Worm (Caenorhabditis elegans) whole organism, L3 larva: Measurements from ENCODE around the gene C35B1.4.

Experiments
- ceh-82 ChIP-seq: fragments of 150-350 bp; optimal IDR thresholded peaks from 2 replicates; lab custom pipeline; 2014; ENCODE audit warnings: missing biosample characterization, missing genetic modification characterization
- elt-1 ChIP-seq: fragments of 150-350 bp; optimal IDR thresholded peaks from 2 replicates; lab custom pipeline; 2014; ENCODE audit warnings: missing biosample characterization, missing genetic modification characterization
- elt-3 ChIP-seq, 3 experiments: fragments of 150-350 bp in 1 of 3; sonication (generic microtip) in 2 of 3; optimal IDR thresholded peaks; 2 replicates in 2 of 3; 4 replicates in 1 of 3; lab custom pipeline; 2014 to 2017; ENCODE audit warnings: missing biosample characterization in 3 of 3, missing genetic modification characterization in 3 of 3
- nhr-12 ChIP-seq: fragments of 150-350 bp; optimal IDR thresholded peaks from 2 replicates; lab custom pipeline; 2014; ENCODE audit warnings: missing biosample characterization, missing genetic modification characterization
- nhr-237 ChIP-seq: fragments of 150-350 bp; optimal IDR thresholded peaks from 2 replicates; lab custom pipeline; 2014; ENCODE audit warnings: missing biosample characterization, missing genetic modification characterization
- nhr-25 ChIP-seq: sonication (generic microtip); optimal IDR thresholded peaks from 2 replicates; lab custom pipeline; 2017; ENCODE audit warnings: missing biosample characterization, missing genetic modification characterization
- nhr-28 ChIP-seq: fragments of 150-350 bp; optimal IDR thresholded peaks from 2 replicates; lab custom pipeline; 2014; ENCODE audit warnings: missing biosample characterization, missing genetic modification characterization
- nhr-77 ChIP-seq: fragments of 150-350 bp; optimal IDR thresholded peaks from 2 replicates; lab custom pipeline; 2014; ENCODE audit warnings: missing biosample characterization, missing genetic modification characterization
- pqm-1 ChIP-seq: fragments of 150-350 bp; optimal IDR thresholded peaks from 2 replicates; lab custom pipeline; 2017; ENCODE audit warnings: missing biosample characterization, missing genetic modification characterization, inconsistent platforms
- snpc-4 ChIP-seq: fragments of 150-350 bp; optimal IDR thresholded peaks from 2 replicates; lab custom pipeline; 2014; ENCODE audit warnings: missing biosample characterization, missing genetic modification characterization
- tbx-2 ChIP-seq: sonication (generic microtip); optimal IDR thresholded peaks from 2 replicates; lab custom pipeline; 2016; ENCODE audit warnings: mild to moderate bottlenecking, missing genetic modification characterization, missing compliant biosample characterization
- unc-39 ChIP-seq: sonication (generic microtip); optimal IDR thresholded peaks from 4 replicates; lab custom pipeline; 2017; ENCODE audit warnings: missing biosample characterization, missing genetic modification characterization
- unc-62 ChIP-seq: fragments of 150-350 bp; sonication (generic microtip); optimal IDR thresholded peaks from 4 replicates; lab custom pipeline; 2014; ENCODE audit warnings: missing biosample characterization, missing genetic modification reagents, missing genetic modification characterization

ce11 chrIV:4041006-4041405, 38.6 kb upstream of the C35B1.4 start:
- TF ChIP-seq tbx-2 (tag; lab: Kevin White, UChicago), result no peak
- no peak for TF ChIP-seq nhr-237 (tag; lab: Kevin White, UChicago)
- no peak for TF ChIP-seq elt-3 (tag; optimal IDR thresholded peaks at IDR 0.05; lab: Kevin White, UChicago)
- no peak for TF ChIP-seq unc-39 (tag; lab: Kevin White, UChicago)
- TF ChIP-seq nhr-12 (tag; lab: Kevin White, UChicago), result no peak
- TF ChIP-seq nhr-25 (tag; lab: Kevin White, UChicago), result no peak
- no peak for TF ChIP-seq snpc-4 (tag; lab: Kevin White, UChicago)
- no peak for TF ChIP-seq ceh-82 (tag; lab: Kevin White, UChicago)
- TF ChIP-seq elt-1, result no peak
- no peak for TF ChIP-seq pqm-1 (tag; lab: Kevin White, UChicago)
- no peak for TF ChIP-seq nhr-77 (tag; lab: Kevin White, UChicago)
- TF ChIP-seq nhr-28 (tag; lab: Kevin White, UChicago), result no peak
- TF ChIP-seq unc-62 (GFP tag; lab: Kevin White, UChicago), result no peak
